Worm (Caenorhabditis elegans): ENCODE measurements around the gene snpc-3.4.

- TF ChIP-seq ztf-11 (tag; optimal IDR thresholded peaks at IDR 0.05), result no peak
- no peak for TF ChIP-seq fkh-10 (GFP tag; optimal IDR thresholded peaks at IDR 0.05)
- no peak for TF ChIP-seq snpc-4 (tag; optimal IDR thresholded peaks at IDR 0.05)
- no peak for TF ChIP-seq ces-1 (GFP tag; optimal IDR thresholded peaks at IDR 0.05)
- TF ChIP-seq aly-2 (tag; optimal IDR thresholded peaks at IDR 0.05), result no peak
- no peak for TF ChIP-seq nhr-85 (tag)
- TF ChIP-seq hlh-4 (tag; optimal IDR thresholded peaks at IDR 0.05), result no peak
- TF ChIP-seq C04F5.9 (tag; optimal IDR thresholded peaks at IDR 0.05), result no peak
These were observed 38.8 kb downstream of the snpc-3.4 start, which contains the start of gene his-69 for ce11 chrIII:4058643-4059042.
